Worm (Caenorhabditis elegans): ENCODE data around the gene gst-5.

The gst-5 gene

DNA sequence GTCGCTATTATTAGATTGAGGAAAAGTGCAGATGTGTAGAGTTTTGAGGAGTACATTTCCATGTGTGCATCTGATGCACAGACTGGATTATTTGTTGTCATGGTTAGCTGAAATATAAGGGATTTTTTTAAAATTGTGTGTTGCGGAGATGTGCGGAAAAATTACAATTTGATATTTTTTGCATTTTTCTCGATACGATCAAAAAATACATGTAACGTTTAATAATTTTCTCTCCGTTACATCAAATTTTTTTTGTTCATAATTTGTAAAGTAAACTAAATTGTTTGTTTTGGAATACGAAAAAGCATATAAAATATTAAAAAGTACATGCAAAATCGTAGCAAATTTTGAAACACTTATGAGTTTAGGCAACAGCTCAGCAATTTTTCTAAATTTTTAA lies 39.9 kb upstream of the gst-5 start, which contains the start of gene sra-11:
Gene sra-11, minus strand, starts transcription at position 101 of the 400 bp plus-strand sequence.
- TF ChIP-seq ctbp-1 (GFP tag; IDR thresholded peaks at IDR 0.05), result no peak
- no peak for TF ChIP-seq ceh-62 (tag; optimal IDR thresholded peaks at IDR 0.05)
- TF ChIP-seq lin-1 (GFP tag; IDR thresholded peaks at IDR 0.05), result no peak
- TF ChIP-seq nhr-41 (GFP tag; IDR thresholded peaks at IDR 0.05), result no peak
- TF ChIP-seq lir-3 (tag; optimal IDR thresholded peaks at IDR 0.05), result no peak
- TF ChIP-seq zag-1 (tag; optimal IDR thresholded peaks at IDR 0.05), result no peak
- no peak for TF ChIP-seq cey-2 (tag; optimal IDR thresholded peaks at IDR 0.05; ENCODE audit: borderline replicate concordance, insufficient read depth)
- TF ChIP-seq ces-1 (GFP tag; optimal IDR thresholded peaks at IDR 0.05), result no peak

DNA sequence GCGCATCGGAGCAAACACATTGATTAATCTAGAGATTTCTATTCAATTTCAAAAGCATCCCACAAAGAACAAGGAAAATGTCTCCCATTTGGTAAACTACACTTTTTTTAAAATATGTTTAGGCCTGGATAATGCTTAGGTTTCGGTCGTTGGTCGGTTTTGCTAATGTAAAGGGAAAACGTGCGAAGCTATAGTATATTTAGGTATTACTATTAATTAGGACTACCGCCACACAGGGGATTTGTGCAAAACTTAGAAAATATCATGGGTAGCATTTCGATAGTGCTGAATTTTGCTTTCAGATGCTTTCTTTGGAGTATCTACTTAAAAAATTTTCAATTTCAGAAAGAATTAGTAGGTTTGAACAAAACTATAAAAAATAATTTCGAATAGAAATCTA lies 37.2 kb upstream of the gst-5 start:
- TF ChIP-seq unc-62 (GFP tag; optimal IDR thresholded peaks at IDR 0.05 in 1 of 2), result peak in 1 of 2 experiments; percentile 96
- no peak for TF ChIP-seq unc-62 (tag; optimal IDR thresholded peaks at IDR 0.05)
- no peak for TF ChIP-seq mdl-1 (tag; optimal IDR thresholded peaks at IDR 0.05)

ce11 chrII:10914366-10914765 lies 35.8 kb upstream of the gst-5 start, which contains the start of gene F44F4.15:
F44F4.15 (plus strand) TSS chrII:10914666.
- TF ChIP-seq F10B5.3 (tag; optimal IDR thresholded peaks at IDR 0.05), result no peak
- TF ChIP-seq Y105C5A.15 (GFP tag; IDR thresholded peaks at IDR 0.05), result no peak
- no peak for TF ChIP-seq ctbp-1 (GFP tag; IDR thresholded peaks at IDR 0.05)
- no peak for TF ChIP-seq ceh-44 (GFP tag; IDR thresholded peaks at IDR 0.05)
- no peak for TF ChIP-seq T20F7.1 (GFP tag; optimal IDR thresholded peaks at IDR 0.05)
- TF ChIP-seq ceh-28 (tag; optimal IDR thresholded peaks at IDR 0.05), result no peak
- TF ChIP-seq daf-19 (GFP tag; conservative IDR thresholded peaks at IDR 0.05), result no peak
- no peak for TF ChIP-seq ceh-20 (GFP tag; IDR thresholded peaks at IDR 0.05)
- no peak for TF ChIP-seq nhr-42 (GFP tag; IDR thresholded peaks at IDR 0.05)
- no peak for TF ChIP-seq mep-1 (tag; optimal IDR thresholded peaks at IDR 0.05)
- TF ChIP-seq mes-2 (tag; optimal IDR thresholded peaks at IDR 0.05; ENCODE audit: poor library complexity, severe bottlenecking), result no peak
- no peak for TF ChIP-seq ztf-11 (tag; optimal IDR thresholded peaks at IDR 0.05)
- no peak for TF ChIP-seq mdt-29 (GFP tag; IDR thresholded peaks at IDR 0.05)
- TF ChIP-seq vab-7 (GFP tag; IDR thresholded peaks at IDR 0.05), result no peak
- TF ChIP-seq hlh-11 (tag; optimal IDR thresholded peaks at IDR 0.05), result no peak
- no peak for TF ChIP-seq nhr-111 (GFP tag; optimal IDR thresholded peaks at IDR 0.05)
- no peak for TF ChIP-seq zfp-3 (GFP tag; conservative IDR thresholded peaks at IDR 0.05)

ce11 chrII:10915732-10916131 lies 34.4 kb upstream of the gst-5 start, which contains the start of gene F44F4.9:
F44F4.9 (minus strand) TSS chrII:10915832.
- TF ChIP-seq ZK546.5 (tag; optimal IDR thresholded peaks at IDR 0.05) (no peak), zag-1 (tag; optimal IDR thresholded peaks at IDR 0.05) (no peak), lim-7 (GFP tag; IDR thresholded peaks at IDR 0.05) (no peak), ztf-7 (tag; optimal IDR thresholded peaks at IDR 0.05) (no peak), nhr-11 (tag; optimal IDR thresholded peaks at IDR 0.05) (no peak), Y105C5A.15 (GFP tag; IDR thresholded peaks at IDR 0.05) (no peak), egl-43 (GFP tag; IDR thresholded peaks at IDR 0.05) (no peak), ceh-32 (tag; optimal IDR thresholded peaks at IDR 0.05; ENCODE audit: poor library complexity) (no peak), T20F7.1 (GFP tag; optimal IDR thresholded peaks at IDR 0.05) (no peak), vab-7 (GFP tag; IDR thresholded peaks at IDR 0.05) (no peak), mdt-29 (GFP tag; IDR thresholded peaks at IDR 0.05) (no peak), spr-1 (tag; optimal IDR thresholded peaks at IDR 0.05) (no peak), F26F4.8 (GFP tag; conservative IDR thresholded peaks at IDR 0.05) (no peak), ceh-20 (GFP tag; IDR thresholded peaks at IDR 0.05) (no peak), nhr-48 (tag; optimal IDR thresholded peaks at IDR 0.05) (no peak), nhr-77 (tag; optimal IDR thresholded peaks at IDR 0.05) (no peak), arid-1 (GFP tag; conservative IDR thresholded peaks at IDR 0.05) (no peak), hmg-1.1 (GFP tag; IDR thresholded peaks at IDR 0.05) (no peak), zfp-2 (tag; optimal IDR thresholded peaks at IDR 0.05) (no peak)
